Fruit fly (Drosophila melanogaster): ENCODE results near the gene GC1.

dm6 chr3R:11964000-11964399 is 3.5 kb upstream of the GC1 start:
- TF ChIP-seq psq (optimal IDR thresholded peaks at IDR 0.05) (no peak), h (optimal IDR thresholded peaks at IDR 0.05) (no peak), Myc (optimal IDR thresholded peaks at IDR 0.05) (no peak), Sin3A (optimal IDR thresholded peaks at IDR 0.05) (no peak), ttk (optimal IDR thresholded peaks at IDR 0.05) (no peak), insv (optimal IDR thresholded peaks at IDR 0.05) (no peak)
